In the genomic region with DNA sequence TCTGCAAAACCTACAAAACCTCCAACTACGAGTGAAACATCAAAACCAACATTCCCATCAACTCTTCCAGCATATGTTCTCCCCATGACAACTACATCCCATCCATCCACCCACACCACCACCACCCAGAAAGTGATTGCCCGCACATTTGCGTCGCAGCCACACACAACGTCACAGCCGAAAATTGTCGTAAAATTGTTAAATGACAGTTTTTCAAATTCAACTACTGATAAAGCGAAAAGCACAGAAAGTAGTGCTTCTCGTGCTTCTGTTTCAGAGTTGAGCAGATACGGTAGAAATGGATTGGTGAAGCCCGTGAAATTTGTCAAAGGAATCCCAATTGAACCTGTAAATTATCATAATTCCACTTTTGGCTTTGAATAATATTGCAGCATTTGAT, we compare ENCODE assay signal across 3 worm cellular contexts.
TF ChIP-seq lines count a peak whose summit lies in the region.

No protein-coding gene starts in this region.

TF ChIP-seq in whole organism, L3 larva, 47 proteins besides CTCF, POLR2A, EP300 and RAD21:
- TF ChIP-seq nhr-77 (tag; optimal IDR thresholded peaks at IDR 0.05; lab: Kevin White, UChicago) (no peak), aly-2 (tag; optimal IDR thresholded peaks at IDR 0.05; lab: Kevin White, UChicago) (no peak), nhr-12 (tag; optimal IDR thresholded peaks at IDR 0.05; lab: Kevin White, UChicago) (no peak), nfya-1 (tag; optimal IDR thresholded peaks at IDR 0.05; lab: Kevin White, UChicago; ENCODE audit: insufficient read depth) (no peak), elt-2 (tag; optimal IDR thresholded peaks at IDR 0.05; lab: Kevin White, UChicago) (peak; percentile 50)

TF ChIP-seq in whole organism, L4 larva, 104 proteins besides CTCF, POLR2A, EP300 and RAD21:
- peak; percentile 39 for TF ChIP-seq hlh-11 (tag; optimal IDR thresholded peaks at IDR 0.05; lab: Kevin White, UChicago)
- TF ChIP-seq daf-12 (tag; optimal IDR thresholded peaks at IDR 0.05; lab: Kevin White, UChicago), result no peak
- TF ChIP-seq pqm-1 (tag; optimal IDR thresholded peaks at IDR 0.05; lab: Kevin White, UChicago), result peak; percentile 19
- no peak for TF ChIP-seq mes-2 (tag; optimal IDR thresholded peaks at IDR 0.05; lab: Kevin White, UChicago; ENCODE audit: poor library complexity, severe bottlenecking)
- no peak for TF ChIP-seq daf-16 (GFP tag; optimal IDR thresholded peaks at IDR 0.05; lab: Kevin White, UChicago)
- peak; percentile 0 for TF ChIP-seq daf-16 (tag; optimal IDR thresholded peaks at IDR 0.05; lab: Kevin White, UChicago)
- TF ChIP-seq unc-62 (GFP tag; optimal IDR thresholded peaks at IDR 0.05 in 1 of 2; lab: Kevin White, UChicago), result peak in 1 of 2 experiments; percentile 30
- no peak for TF ChIP-seq unc-62 (tag; optimal IDR thresholded peaks at IDR 0.05; lab: Kevin White, UChicago)
- TF ChIP-seq dmd-6 (GFP tag; IDR thresholded peaks at IDR 0.05; lab: Robert Waterston, UW), result peak; percentile 38

TF ChIP-seq in whole organism, young adult, 124 proteins besides CTCF, POLR2A, EP300 and RAD21:
- TF ChIP-seq nhr-80 (tag; optimal IDR thresholded peaks at IDR 0.05; lab: Kevin White, UChicago) (peak; percentile 52), attf-3 (GFP tag; conservative IDR thresholded peaks at IDR 0.05; lab: Robert Waterston, UW) (no peak)
